Fruit fly (Drosophila melanogaster): Measurements from ENCODE around the gene TwdlM.

Gene TwdlM

DNA sequence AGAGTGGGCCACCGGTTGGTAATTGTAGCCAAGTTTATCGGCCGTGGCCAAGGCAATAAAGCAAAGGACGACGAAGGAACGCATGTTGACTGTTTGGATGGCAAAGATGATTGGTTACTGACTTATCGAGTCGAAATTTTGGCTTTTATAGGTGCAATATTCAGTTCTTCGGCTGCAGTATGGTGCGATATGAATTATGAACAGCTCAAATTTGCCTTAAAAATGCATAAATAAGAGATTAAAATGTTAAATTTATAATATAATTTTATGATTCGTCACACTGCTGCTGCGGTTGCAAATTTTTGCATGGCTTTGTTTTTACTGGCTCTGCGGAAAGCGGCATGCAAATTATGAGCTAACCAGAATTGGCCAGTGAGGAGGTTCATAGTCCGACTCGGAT, 9.7 kb downstream of the TwdlM start, which contains the start of gene TwdlK:
Gene TwdlK, minus strand, starts transcription at position 101 of the 400 bp plus-strand sequence.
- TF ChIP-seq CG31627 (GFP tag; optimal IDR thresholded peaks at IDR 0.05) (no peak), fkh (GFP tag; optimal IDR thresholded peaks at IDR 0.05) (no peak), pdm3 (GFP tag; optimal IDR thresholded peaks at IDR 0.05) (no peak)

DNA sequence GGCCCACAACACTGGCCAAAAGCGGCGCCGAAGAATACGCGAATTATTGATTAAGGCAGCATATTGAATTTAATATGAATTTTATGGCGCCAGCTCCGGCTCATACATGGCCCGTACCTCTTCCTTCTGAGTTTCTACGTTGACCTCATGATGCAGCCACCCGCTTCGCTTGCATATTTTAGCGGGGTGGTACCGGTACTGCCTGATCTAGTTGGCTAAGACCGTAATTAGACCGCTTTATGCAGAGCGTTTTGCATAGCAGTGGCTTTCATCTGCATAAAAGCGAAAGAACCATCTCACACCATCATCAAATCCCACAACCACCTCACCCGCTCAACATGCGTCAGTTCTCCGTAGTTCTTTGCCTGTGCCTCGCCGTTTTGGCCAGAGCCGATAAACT, 10.7 kb downstream of the TwdlM start, which contains the start of gene TwdlJ:
Gene TwdlJ, plus strand, starts transcription at position 301 of the 400 bp plus-strand sequence.
- TF ChIP-seq CG6276 (GFP tag; optimal IDR thresholded peaks at IDR 0.05) = no peak
- no peak for TF ChIP-seq CG3032 (tag; optimal IDR thresholded peaks at IDR 0.05)
- TF ChIP-seq Hr39 (GFP tag; optimal IDR thresholded peaks at IDR 0.05) = no peak
- TF ChIP-seq fd85E (GFP tag; optimal IDR thresholded peaks at IDR 0.05) = no peak
- TF ChIP-seq CG6808 (GFP tag; optimal IDR thresholded peaks at IDR 0.05) = no peak
- no peak for TF ChIP-seq CG1621 (tag; optimal IDR thresholded peaks at IDR 0.05)
- TF ChIP-seq ss (GFP tag; optimal IDR thresholded peaks at IDR 0.05) = no peak
- TF ChIP-seq CG10669 (GFP tag; optimal IDR thresholded peaks at IDR 0.05) = no peak
- no peak for TF ChIP-seq CG7368 (GFP tag; optimal IDR thresholded peaks at IDR 0.05)
- no peak for TF ChIP-seq salr (GFP tag; optimal IDR thresholded peaks at IDR 0.05)
- no peak for TF ChIP-seq CG32006 (GFP tag; optimal IDR thresholded peaks at IDR 0.05)
- no peak for TF ChIP-seq CG3919 (GFP tag; optimal IDR thresholded peaks at IDR 0.05)
- TF ChIP-seq CG11294 (GFP tag; IDR thresholded peaks at IDR 0.05) = no peak

DNA sequence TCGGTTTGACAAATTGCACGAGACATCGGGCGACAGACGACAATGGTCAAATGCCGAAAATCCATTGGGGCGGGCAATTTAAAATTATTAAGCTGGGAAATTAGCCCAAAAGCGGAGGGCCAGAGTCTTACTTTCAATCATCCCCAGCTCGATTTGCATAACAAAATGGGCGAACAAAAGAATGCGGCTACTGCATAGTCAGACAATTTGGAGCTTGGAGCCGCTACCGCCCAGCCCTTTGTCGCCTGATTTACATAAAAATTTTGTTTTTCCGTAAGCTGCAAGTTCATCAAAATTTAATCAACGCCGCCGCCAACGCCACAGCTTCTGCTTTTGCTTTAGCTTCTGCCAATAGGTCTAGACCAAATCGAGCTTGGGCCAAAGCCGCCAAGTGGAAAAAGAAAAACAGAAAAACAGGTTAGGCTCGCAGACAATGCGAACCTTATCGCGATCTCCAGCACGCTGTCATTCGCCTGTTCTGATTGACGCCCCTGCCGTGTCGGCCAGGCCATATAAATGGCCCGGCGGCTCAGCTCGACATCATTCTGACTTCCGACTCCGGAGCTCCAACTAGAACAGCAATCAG, 12.5 kb downstream of the TwdlM start, which contains the start of gene TwdlN:
Gene TwdlN, plus strand, starts transcription at position 536 of the 586 bp plus-strand sequence.
- TF ChIP-seq cyc (GFP tag; optimal IDR thresholded peaks at IDR 0.05) (no peak), CG4318 (GFP tag; optimal IDR thresholded peaks at IDR 0.05) (no peak), CG15336 (GFP tag; IDR thresholded peaks at IDR 0.05) (no peak), lz (GFP tag; optimal IDR thresholded peaks at IDR 0.05) (no peak), ss (GFP tag; optimal IDR thresholded peaks at IDR 0.05) (no peak), CG3032 (tag; optimal IDR thresholded peaks at IDR 0.05) (no peak), CG1621 (tag; optimal IDR thresholded peaks at IDR 0.05) (no peak), Sox15 (GFP tag; optimal IDR thresholded peaks at IDR 0.05) (no peak), topi (GFP tag; optimal IDR thresholded peaks at IDR 0.05) (no peak), eg (GFP tag; IDR thresholded peaks at IDR 0.05) (no peak), CG11294 (GFP tag; IDR thresholded peaks at IDR 0.05) (no peak), Met (GFP tag; optimal IDR thresholded peaks at IDR 0.05) (no peak), CG34406 (GFP tag; optimal IDR thresholded peaks at IDR 0.05) (no peak), OdsH (GFP tag; optimal IDR thresholded peaks at IDR 0.05) (no peak), CG7368 (GFP tag; optimal IDR thresholded peaks at IDR 0.05) (no peak), Sox102F (GFP tag; optimal IDR thresholded peaks at IDR 0.05) (no peak), CG9139 (GFP tag; optimal IDR thresholded peaks at IDR 0.05) (no peak), CG6276 (GFP tag; optimal IDR thresholded peaks at IDR 0.05) (no peak)

DNA sequence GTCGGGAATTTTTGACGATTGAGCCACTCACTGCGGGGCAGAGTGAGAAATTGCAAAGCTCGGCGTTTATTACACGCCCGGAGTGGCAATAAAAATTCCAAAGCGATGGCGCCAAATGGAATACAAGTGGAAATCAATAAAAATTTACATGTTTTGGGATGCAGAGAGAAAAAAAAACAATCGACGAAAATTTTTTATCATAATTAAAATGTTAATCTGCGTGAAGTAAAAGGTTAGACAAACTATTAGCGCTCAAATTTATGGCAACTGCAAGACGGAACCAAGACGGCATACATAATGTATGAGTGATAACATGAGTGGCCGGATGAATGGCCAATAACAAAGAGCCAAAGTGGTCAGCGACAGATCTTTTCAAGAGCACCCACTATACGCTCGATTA, 14.1 kb downstream of the TwdlM start:
- TF ChIP-seq salr (GFP tag; optimal IDR thresholded peaks at IDR 0.05) = no peak
- TF ChIP-seq acj6 (GFP tag; optimal IDR thresholded peaks at IDR 0.05) = no peak
- TF ChIP-seq Sox14 (GFP tag; optimal IDR thresholded peaks at IDR 0.05) = no peak
- no peak for TF ChIP-seq ss (GFP tag; optimal IDR thresholded peaks at IDR 0.05)
- no peak for TF ChIP-seq spab (GFP tag; optimal IDR thresholded peaks at IDR 0.05)
- TF ChIP-seq CG32006 (GFP tag; optimal IDR thresholded peaks at IDR 0.05) = no peak
- no peak for TF ChIP-seq CG16779 (tag; optimal IDR thresholded peaks at IDR 0.05)
- no peak for TF ChIP-seq Eip75B (GFP tag; optimal IDR thresholded peaks at IDR 0.05)
- no peak for TF ChIP-seq CG6276 (GFP tag; optimal IDR thresholded peaks at IDR 0.05)
- TF ChIP-seq CG15336 (GFP tag; IDR thresholded peaks at IDR 0.05) = no peak
- TF ChIP-seq cyc (GFP tag; optimal IDR thresholded peaks at IDR 0.05) = no peak
- no peak for TF ChIP-seq CG6854 (GFP tag; optimal IDR thresholded peaks at IDR 0.05)
- TF ChIP-seq fkh (GFP tag; optimal IDR thresholded peaks at IDR 0.05) = no peak
- TF ChIP-seq topi (GFP tag; optimal IDR thresholded peaks at IDR 0.05) = no peak
- TF ChIP-seq CG6163 (GFP tag; IDR thresholded peaks at IDR 0.05) = no peak
- TF ChIP-seq CG6808 (GFP tag; optimal IDR thresholded peaks at IDR 0.05) = no peak
- no peak for TF ChIP-seq Met (GFP tag; optimal IDR thresholded peaks at IDR 0.05)
- TF ChIP-seq CG4318 (GFP tag; optimal IDR thresholded peaks at IDR 0.05) = no peak
- TF ChIP-seq CG1621 (tag; optimal IDR thresholded peaks at IDR 0.05) = no peak

All from whole organism, prepupa.